Fruit fly (Drosophila melanogaster) whole organism, embryonic: ENCODE results near the gene CG14958.
A peak's percentile ranks its signal among the peaks of the same experiment; 100 is the strongest.

Experiments used
- Ada2b ChIP-seq: fragments of 200-800 bp; sonication (Bioruptor generic); IDR thresholded peaks from 2 replicates; pipeline ENCODE4 v1.3.6; 2022; ENCODE audit warnings: missing biosample characterization, missing genetic modification characterization
- BEAF-32 ChIP-seq: fragments of 200-800 bp; sonication (Bioruptor generic); optimal IDR thresholded peaks from 3 replicates; lab custom pipeline; 2017; ENCODE audit warnings: missing biosample characterization, missing genetic modification characterization, mild to moderate bottlenecking, moderate library complexity, missing genetic modification reagents
- BtbVII ChIP-seq: fragments of 200-800 bp; sonication (Bioruptor generic); optimal IDR thresholded peaks from 3 replicates; lab custom pipeline; 2017; ENCODE audit warnings: missing biosample characterization, mild to moderate bottlenecking, missing genetic modification characterization
- CG1024 ChIP-seq: fragments of 200-800 bp; sonication (Bioruptor generic); IDR thresholded peaks from 2 replicates; pipeline ENCODE4 v1.3.6; 2022; ENCODE audit warnings: missing biosample characterization, missing genetic modification characterization
- CG10267 ChIP-seq: fragments of 200-800 bp; sonication (Bioruptor generic); optimal IDR thresholded peaks from 2 replicates; lab custom pipeline; 2018; ENCODE audit warnings: missing biosample characterization, mild to moderate bottlenecking, missing genetic modification characterization, moderate library complexity
- CG10366 ChIP-seq: fragments of 200-800 bp; sonication (Bioruptor generic); IDR thresholded peaks from 2 replicates; pipeline ENCODE4 v1.3.6; 2022; ENCODE audit warnings: missing biosample characterization, missing genetic modification characterization
- CG11696 ChIP-seq: fragments of 200-800 bp; sonication (Bioruptor generic); IDR thresholded peaks from 2 replicates; pipeline ENCODE4 v1.3.6; 2022; ENCODE audit warnings: missing biosample characterization, missing genetic modification characterization
- CG12155 ChIP-seq: fragments of 200-800 bp; sonication (Bioruptor generic); optimal IDR thresholded peaks from 3 replicates; lab custom pipeline; 2016; ENCODE audit warnings: missing biosample characterization, missing genetic modification characterization
- CG12391 ChIP-seq: fragments of 200-800 bp; sonication (Bioruptor generic); optimal IDR thresholded peaks from 3 replicates; lab custom pipeline; 2018; ENCODE audit warnings: missing biosample characterization, mild to moderate bottlenecking, missing genetic modification characterization, moderate library complexity
- CG15514 ChIP-seq: fragments of 200-800 bp; sonication (Bioruptor generic); optimal IDR thresholded peaks from 3 replicates; lab custom pipeline; 2017; ENCODE audit warnings: missing biosample characterization, missing genetic modification characterization, mild to moderate bottlenecking, moderate library complexity, missing genetic modification reagents
- CG15696 ChIP-seq: fragments of 200-800 bp; sonication (Bioruptor generic); optimal IDR thresholded peaks from 2 replicates; lab custom pipeline; 2019; ENCODE audit warnings: missing biosample characterization, mild to moderate bottlenecking, missing genetic modification characterization, moderate library complexity
- CG17829 ChIP-seq: fragments of 200-800 bp; optimal IDR thresholded peaks from 2 replicates; lab custom pipeline; 2019; ENCODE audit warnings: missing biosample characterization, mild to moderate bottlenecking, missing genetic modification characterization, moderate library complexity
- CG2678 ChIP-seq: fragments of 200-800 bp; sonication (Bioruptor generic); optimal IDR thresholded peaks from 3 replicates; lab custom pipeline; 2019; ENCODE audit warnings: missing biosample characterization, mild to moderate bottlenecking, missing genetic modification characterization, moderate library complexity
- CG4854 ChIP-seq: fragments of 200-800 bp; sonication (Bioruptor generic); optimal IDR thresholded peaks from 2 replicates; lab custom pipeline; 2016; ENCODE audit warnings: missing biosample characterization, missing genetic modification characterization, inconsistent platforms
- CG6254 ChIP-seq: fragments of 200-800 bp; sonication (Bioruptor generic); optimal IDR thresholded peaks from 3 replicates; lab custom pipeline; 2017; ENCODE audit warnings: mild to moderate bottlenecking, missing biosample characterization, missing genetic modification reagents, missing genetic modification characterization
- CG8478 ChIP-seq: fragments of >200 bp; optimal IDR thresholded peaks from 2 replicates; lab custom pipeline; 2018
- CG8924 ChIP-seq: fragments of 200-800 bp; optimal IDR thresholded peaks from 3 replicates; lab custom pipeline; 2019; ENCODE audit warnings: missing biosample characterization, mild to moderate bottlenecking, missing genetic modification characterization, moderate library complexity
- Dek ChIP-seq: fragments of 200-800 bp; sonication (Bioruptor generic); optimal IDR thresholded peaks from 3 replicates; lab custom pipeline; 2019; ENCODE audit warnings: missing biosample characterization, mild to moderate bottlenecking, missing genetic modification characterization, moderate library complexity
- E2f2 ChIP-seq: fragments of 200-800 bp; sonication (Bioruptor generic); IDR thresholded peaks from 2 replicates; pipeline ENCODE4 v1.3.6; 2022; ENCODE audit warnings: missing biosample characterization, missing genetic modification characterization
- Eip74EF ChIP-seq, 2 experiments: fragments of 200-800 bp in 1 of 2; fragments of >200 bp in 1 of 2; sonication (Bioruptor generic) in 1 of 2; optimal IDR thresholded peaks; 2 replicates each; lab custom pipeline; 2017 to 2019; ENCODE audit warnings: missing biosample characterization in 2 of 2, missing genetic modification characterization in 2 of 2, mild to moderate bottlenecking in 1 of 2, moderate library complexity in 1 of 2
- Elba2 ChIP-seq: fragments of 200-800 bp; sonication (Bioruptor generic); optimal IDR thresholded peaks from 3 replicates; lab custom pipeline; 2016; ENCODE audit warnings: missing biosample characterization, missing genetic modification characterization
- Ets65A ChIP-seq: fragments of 200-800 bp; sonication (Bioruptor generic); peaks from one replicate; lab custom pipeline; 2016; ENCODE audit warnings: missing biosample characterization, missing genetic modification characterization
- Ets97D ChIP-seq: fragments of 200-800 bp; sonication (Bioruptor generic); optimal IDR thresholded peaks from 3 replicates; lab custom pipeline; 2016; ENCODE audit warnings: missing biosample characterization, missing genetic modification characterization
- Fer2 ChIP-seq: fragments of 200-800 bp; sonication (Bioruptor generic); optimal IDR thresholded peaks from 2 replicates; lab custom pipeline; 2018; ENCODE audit warnings: missing biosample characterization, mild to moderate bottlenecking, missing genetic modification characterization, moderate library complexity
- HLH3B ChIP-seq: fragments of 200-800 bp; sonication (Bioruptor generic); IDR thresholded peaks from 2 replicates; pipeline ENCODE4 v1.3.6; 2022; ENCODE audit warnings: missing biosample characterization, missing genetic modification characterization
- HLH54F ChIP-seq: fragments of 200-800 bp; sonication (Bioruptor generic); optimal IDR thresholded peaks from 3 replicates; lab custom pipeline; 2016; ENCODE audit warnings: missing biosample characterization, missing genetic modification characterization
- Hand ChIP-seq: fragments of 200-800 bp; sonication (Bioruptor generic); optimal IDR thresholded peaks from 2 replicates; lab custom pipeline; 2017; ENCODE audit warnings: mild to moderate bottlenecking, missing biosample characterization, missing genetic modification reagents, missing genetic modification characterization
- HmgD ChIP-seq: fragments of 200-800 bp; sonication (Bioruptor generic); optimal IDR thresholded peaks from 3 replicates; lab custom pipeline; 2016; ENCODE audit warnings: missing biosample characterization, missing genetic modification characterization
- Hmx ChIP-seq: fragments of 200-800 bp; sonication (Bioruptor generic); optimal IDR thresholded peaks from 2 replicates; lab custom pipeline; 2016; ENCODE audit warnings: missing biosample characterization, missing genetic modification characterization
- Kr ChIP-seq: fragments of 200-800 bp; sonication (Bioruptor generic); optimal IDR thresholded peaks from 2 replicates; lab custom pipeline; 2017; ENCODE audit warnings: missing biosample characterization, mild to moderate bottlenecking, missing genetic modification characterization
- MTF-1 ChIP-seq: fragments of 200-800 bp; sonication (Bioruptor generic); optimal IDR thresholded peaks from 2 replicates; lab custom pipeline; 2018; ENCODE audit warnings: missing biosample characterization, mild to moderate bottlenecking, missing genetic modification characterization, borderline replicate concordance
- Mad ChIP-seq: fragments of 200-800 bp; sonication (Bioruptor generic); optimal IDR thresholded peaks from 2 replicates; lab custom pipeline; 2016; ENCODE audit warnings: missing biosample characterization, missing genetic modification characterization
- Med ChIP-seq: fragments of 200-800 bp; sonication (Bioruptor generic); peaks from one replicate; lab custom pipeline; 2016; ENCODE audit warnings: missing biosample characterization, missing genetic modification characterization, mild to moderate bottlenecking, inconsistent platforms, moderate library complexity
- Nf-YC ChIP-seq: fragments of 200-800 bp; optimal IDR thresholded peaks from 3 replicates; lab custom pipeline; 2019; ENCODE audit warnings: missing biosample characterization, mild to moderate bottlenecking, missing genetic modification characterization, moderate library complexity
- NfI ChIP-seq: fragments of 200-800 bp; sonication (Bioruptor generic); optimal IDR thresholded peaks from 3 replicates; lab custom pipeline; 2018; ENCODE audit warnings: missing biosample characterization, mild to moderate bottlenecking, missing genetic modification characterization, moderate library complexity
- Six4 ChIP-seq: fragments of 200-800 bp; sonication (Bioruptor generic); optimal IDR thresholded peaks from 2 replicates; lab custom pipeline; 2016; ENCODE audit warnings: missing biosample characterization, missing genetic modification characterization
- cad ChIP-seq: fragments of >200 bp; optimal IDR thresholded peaks from 2 replicates; lab custom pipeline; 2017; ENCODE audit warnings: missing biosample characterization, missing genetic modification characterization
- chn ChIP-seq: fragments of 200-800 bp; sonication (Bioruptor generic); optimal IDR thresholded peaks from 2 replicates; lab custom pipeline; 2016; ENCODE audit warnings: missing biosample characterization, missing genetic modification characterization
- ci ChIP-seq: fragments of 200-800 bp; sonication (Bioruptor generic); IDR thresholded peaks from 3 replicates; pipeline ENCODE4 v1.3.6; 2022; ENCODE audit warnings: missing biosample characterization, missing genetic modification characterization
- crol ChIP-seq: fragments of 200-800 bp; sonication (Bioruptor generic); IDR thresholded peaks from 2 replicates; pipeline ENCODE4 v1.3.6; 2022; ENCODE audit warnings: missing biosample characterization, missing genetic modification characterization
- grau ChIP-seq: fragments of 200-800 bp; optimal IDR thresholded peaks from 3 replicates; lab custom pipeline; 2019; ENCODE audit warnings: missing biosample characterization, mild to moderate bottlenecking, missing genetic modification characterization, moderate library complexity
- gsb ChIP-seq: fragments of 200-800 bp; sonication (Bioruptor generic); IDR thresholded peaks from 2 replicates; pipeline ENCODE4 v1.3.6; 2022; ENCODE audit warnings: missing biosample characterization, missing genetic modification characterization
- insv ChIP-seq, 2 experiments: fragments of 200-800 bp; sonication (Bioruptor generic); optimal IDR thresholded peaks; 3 replicates each; lab custom pipeline; 2016 to 2018; ENCODE audit warnings: missing biosample characterization in 2 of 2, missing genetic modification characterization in 2 of 2
- lilli ChIP-seq: fragments of 200-800 bp; sonication (Bioruptor generic); optimal IDR thresholded peaks from 3 replicates; lab custom pipeline; 2016; ENCODE audit warnings: missing biosample characterization, missing genetic modification characterization
- pfk ChIP-seq: fragments of 200-800 bp; sonication (Bioruptor generic); optimal IDR thresholded peaks from 2 replicates; lab custom pipeline; 2018; ENCODE audit warnings: missing biosample characterization, mild to moderate bottlenecking, missing genetic modification characterization, moderate library complexity
- salm ChIP-seq: fragments of 200-800 bp; sonication (Bioruptor generic); optimal IDR thresholded peaks from 2 replicates; lab custom pipeline; 2018; ENCODE audit warnings: missing biosample characterization, mild to moderate bottlenecking, missing genetic modification characterization
- scrt ChIP-seq: fragments of 200-800 bp; sonication (Bioruptor generic); optimal IDR thresholded peaks from 2 replicates; lab custom pipeline; 2018; ENCODE audit warnings: missing biosample characterization, mild to moderate bottlenecking, missing genetic modification characterization, moderate library complexity
- sd ChIP-seq: fragments of 200-800 bp; sonication (Bioruptor generic); optimal IDR thresholded peaks from 3 replicates; lab custom pipeline; 2018; ENCODE audit warnings: missing biosample characterization, mild to moderate bottlenecking, missing genetic modification characterization, moderate library complexity
- sisA ChIP-seq: fragments of 200-800 bp; sonication (Bioruptor generic); IDR thresholded peaks from 2 replicates; pipeline ENCODE4 v1.3.6; 2022; ENCODE audit warnings: missing biosample characterization, missing genetic modification characterization
- tup ChIP-seq: fragments of 200-800 bp; sonication (Bioruptor generic); optimal IDR thresholded peaks from 2 replicates; lab custom pipeline; 2016; ENCODE audit warnings: missing biosample characterization, mild to moderate bottlenecking, missing genetic modification characterization, moderate library complexity
- vvl ChIP-seq: fragments of 200-800 bp; sonication (Bioruptor generic); IDR thresholded peaks from 2 replicates; pipeline ENCODE4 v1.3.6; 2022; ENCODE audit warnings: missing biosample characterization, missing genetic modification characterization

Gene CG14958

DNA sequence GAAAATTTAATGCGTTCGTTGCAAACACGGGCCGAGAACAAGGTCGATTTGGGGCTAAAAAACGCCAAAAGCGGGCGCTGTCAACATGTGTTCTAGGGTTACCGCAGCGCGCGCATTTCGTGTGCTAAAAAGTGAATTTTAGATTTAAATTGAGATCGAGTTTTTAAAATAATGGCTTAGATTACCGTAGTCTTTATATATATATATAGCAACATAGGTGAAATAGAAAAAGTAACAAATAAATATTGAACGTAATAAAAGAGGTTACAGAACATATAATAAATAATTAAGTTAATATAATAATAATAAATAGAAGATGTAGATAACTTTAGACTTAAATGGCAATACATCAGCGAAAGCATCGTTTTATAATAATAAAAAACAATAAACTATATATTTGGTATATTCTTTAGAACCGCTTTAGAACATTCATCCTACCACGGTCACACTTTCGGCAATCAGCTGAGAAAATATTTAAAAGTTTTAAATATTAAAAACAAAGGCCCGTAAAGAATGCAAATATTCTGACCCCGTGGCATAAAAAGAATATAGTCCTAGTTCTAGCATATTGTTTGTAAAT is 46.3 kb upstream of the CG14958 start, which contains the start of the genes CG11537 and Alg2 (continued):
- TF ChIP-seq sisA (GFP tag; lab: Robert Waterston, UW) = no peak
- no peak for TF ChIP-seq Mad (GFP tag; lab: Kevin White, UChicago)
- no peak for TF ChIP-seq Hmx (GFP tag; lab: Kevin White, UChicago)
- no peak for TF ChIP-seq CG11696
- TF ChIP-seq insv (GFP tag; optimal IDR thresholded peaks at IDR 0.05; lab: Kevin White, UChicago) = peak in 1 of 2 experiments; percentile 6
- TF ChIP-seq CG12391 (tag; lab: Kevin White, UChicago) = peak; percentile 47
- no peak for TF ChIP-seq salm
- TF ChIP-seq HmgD (GFP tag; lab: Kevin White, UChicago) = no peak
- TF ChIP-seq Six4 = no peak
- TF ChIP-seq Nf-YC (tag; lab: Kevin White, UChicago) = peak; percentile 41
- peak; percentile 13; the same call in 1 of the 2 replicates for TF ChIP-seq HLH3B
- TF ChIP-seq MTF-1 (GFP tag; lab: Kevin White, UChicago) = no peak
- peak; percentile 22 for TF ChIP-seq BEAF-32 (GFP tag; lab: Kevin White, UChicago)
- TF ChIP-seq CG17829 (tag; lab: Kevin White, UChicago) = peak; percentile 44
- no peak for TF ChIP-seq tup (GFP tag; lab: Kevin White, UChicago)
- TF ChIP-seq CG15514 (GFP tag; lab: Kevin White, UChicago) = peak; percentile 35
- TF ChIP-seq Fer2 (tag; lab: Kevin White, UChicago) = peak; percentile 4
- no peak for TF ChIP-seq vvl (GFP tag; lab: Robert Waterston, UW)
- no peak for TF ChIP-seq Ada2b (GFP tag; lab: Robert Waterston, UW)
- TF ChIP-seq Elba2 = no peak
- no peak for TF ChIP-seq CG4854 (GFP tag; lab: Kevin White, UChicago)
- TF ChIP-seq CG1024 (GFP tag; lab: Robert Waterston, UW) = no peak
- TF ChIP-seq Ets97D = peak; percentile 3
- TF ChIP-seq E2f2 = peak; percentile 36
- peak; percentile 29 for TF ChIP-seq CG10366 (GFP tag; lab: Robert Waterston, UW)
- TF ChIP-seq Ets65A = no peak
- peak; percentile 44 for TF ChIP-seq grau (tag; lab: Kevin White, UChicago)
- TF ChIP-seq sd (tag; lab: Kevin White, UChicago) = no peak
- TF ChIP-seq CG10267 (tag; lab: Kevin White, UChicago) = peak; percentile 44
- peak; percentile 0 for TF ChIP-seq CG15696 (tag; lab: Kevin White, UChicago)
- peak; percentile 4 for TF ChIP-seq NfI (GFP tag; lab: Kevin White, UChicago)
- TF ChIP-seq BtbVII = no peak
- no peak for TF ChIP-seq ci (GFP tag; lab: Robert Waterston, UW)
- peak; percentile 8 for TF ChIP-seq chn (GFP tag; lab: Kevin White, UChicago)
- no peak for TF ChIP-seq CG6254 (GFP tag; lab: Kevin White, UChicago)
- TF ChIP-seq crol (GFP tag; lab: Robert Waterston, UW) = no peak
- peak; percentile 66 for TF ChIP-seq CG8924 (tag; lab: Kevin White, UChicago)
- no peak for TF ChIP-seq Hand (GFP tag; lab: Kevin White, UChicago)
- no peak for TF ChIP-seq gsb (GFP tag; lab: Robert Waterston, UW)
- peak; percentile 28 for TF ChIP-seq CG12155
- no peak for TF ChIP-seq Eip74EF (GFP tag; optimal IDR thresholded peaks at IDR 0.05; lab: Kevin White, UChicago)
- TF ChIP-seq Med (GFP tag; lab: Kevin White, UChicago) = peak; percentile 29
- TF ChIP-seq pfk = no peak
- no peak for TF ChIP-seq HLH54F (GFP tag; lab: Kevin White, UChicago)
- peak; percentile 38 for TF ChIP-seq lilli
- peak; percentile 56 for TF ChIP-seq scrt (GFP tag; lab: Kevin White, UChicago)
- TF ChIP-seq cad (GFP tag; lab: Kevin White, UChicago) = no peak
- TF ChIP-seq Dek (tag; lab: Kevin White, UChicago) = peak; percentile 12
- no peak for TF ChIP-seq CG8478
- no peak for TF ChIP-seq Kr (GFP tag; lab: Kevin White, UChicago)
- peak; percentile 42 for TF ChIP-seq CG2678 (tag; lab: Kevin White, UChicago)
